Worm (Caenorhabditis elegans): ENCODE data around the gene T25E12.14.

T25E12.14 gene

DNA sequence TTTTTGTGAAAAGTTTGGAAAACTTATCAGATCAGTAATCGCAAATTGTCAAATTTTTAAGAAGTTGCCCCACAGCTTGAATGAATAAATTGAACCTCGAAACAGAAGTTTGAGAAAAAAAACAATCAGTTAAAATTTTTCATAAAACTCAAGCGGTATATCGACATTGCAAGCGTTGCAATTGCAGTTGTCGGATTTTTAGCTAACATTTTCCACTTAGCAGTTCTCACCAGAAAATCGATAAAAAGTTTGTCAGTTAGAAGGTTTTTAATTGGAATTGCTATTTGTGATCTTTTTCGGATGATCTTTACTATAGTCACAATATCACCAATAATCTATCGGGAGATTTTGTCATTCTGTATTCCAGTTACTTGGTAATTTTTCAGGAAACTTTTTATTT lies 41.3 kb upstream of the T25E12.14 start, which contains the start of gene srw-43:
srw-43 (plus strand) TSS at position 301 of the 400 bp plus-strand sequence.
- TF ChIP-seq egl-44 (GFP tag; IDR thresholded peaks at IDR 0.05): no peak
- TF ChIP-seq dpff-1 (tag; optimal IDR thresholded peaks at IDR 0.05): no peak
- TF ChIP-seq B0035.1 (tag; optimal IDR thresholded peaks at IDR 0.05): no peak
- TF ChIP-seq nhr-90 (tag; optimal IDR thresholded peaks at IDR 0.05): no peak
- TF ChIP-seq ztf-26 (tag; optimal IDR thresholded peaks at IDR 0.05): no peak
- no peak for TF ChIP-seq efl-1 (GFP tag; optimal IDR thresholded peaks at IDR 0.05)
- no peak for TF ChIP-seq ceh-79 (tag; optimal IDR thresholded peaks at IDR 0.05)
- no peak for TF ChIP-seq nhr-80 (tag; optimal IDR thresholded peaks at IDR 0.05)
- TF ChIP-seq atf-7 (tag; optimal IDR thresholded peaks at IDR 0.05): no peak

DNA sequence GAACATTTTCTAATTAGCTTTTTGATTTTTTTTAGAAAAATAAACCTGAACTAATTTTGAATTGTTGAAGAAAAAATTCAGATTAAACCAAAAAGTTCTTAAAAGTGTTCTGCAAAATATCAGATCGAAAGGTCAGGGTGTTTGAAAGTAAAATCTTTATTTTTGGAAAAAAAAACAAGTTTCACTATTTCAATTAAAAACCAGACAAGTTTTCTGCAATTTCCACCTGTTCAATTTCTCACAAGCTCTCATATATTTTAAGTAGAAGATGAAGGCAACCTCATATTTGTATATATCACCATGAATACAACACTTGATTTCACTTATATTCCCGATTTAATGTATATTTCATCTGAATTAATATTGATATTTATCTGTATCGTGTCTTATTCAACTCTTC lies 39.8 kb upstream of the T25E12.14 start, which contains the start of gene srz-102:
srz-102 (plus strand) TSS at position 301 of the 400 bp plus-strand sequence.
- TF ChIP-seq K11D2.4 (GFP tag; IDR thresholded peaks at IDR 0.05) (no peak), K12H6.12 (tag; optimal IDR thresholded peaks at IDR 0.05) (no peak), athp-1 (tag; optimal IDR thresholded peaks at IDR 0.05) (no peak), T07F8.4 (tag; optimal IDR thresholded peaks at IDR 0.05) (no peak), mes-4 (tag; optimal IDR thresholded peaks at IDR 0.05) (no peak), ceh-91 (GFP tag; IDR thresholded peaks at IDR 0.05) (no peak), ccch-3 (GFP tag; optimal IDR thresholded peaks at IDR 0.05) (no peak), pha-4 (tag; optimal IDR thresholded peaks at IDR 0.05) (no peak), egrh-3 (GFP tag; IDR thresholded peaks at IDR 0.05) (no peak), F33H1.4 (GFP tag; IDR thresholded peaks at IDR 0.05) (no peak), F55B11.4 (tag; optimal IDR thresholded peaks at IDR 0.05; ENCODE audit: borderline replicate concordance, insufficient read depth) (no peak), Y53F4B.3 (GFP tag; IDR thresholded peaks at IDR 0.05) (no peak), D2030.7 (GFP tag; IDR thresholded peaks at IDR 0.05) (no peak), unc-62 (GFP tag; optimal IDR thresholded peaks at IDR 0.05) (no peak), F23B12.7 (tag; optimal IDR thresholded peaks at IDR 0.05; ENCODE audit: insufficient read depth) (no peak), Y95B8A.8 (GFP tag; IDR thresholded peaks at IDR 0.05) (no peak), ekl-4 (GFP tag; IDR thresholded peaks at IDR 0.05) (no peak)

DNA sequence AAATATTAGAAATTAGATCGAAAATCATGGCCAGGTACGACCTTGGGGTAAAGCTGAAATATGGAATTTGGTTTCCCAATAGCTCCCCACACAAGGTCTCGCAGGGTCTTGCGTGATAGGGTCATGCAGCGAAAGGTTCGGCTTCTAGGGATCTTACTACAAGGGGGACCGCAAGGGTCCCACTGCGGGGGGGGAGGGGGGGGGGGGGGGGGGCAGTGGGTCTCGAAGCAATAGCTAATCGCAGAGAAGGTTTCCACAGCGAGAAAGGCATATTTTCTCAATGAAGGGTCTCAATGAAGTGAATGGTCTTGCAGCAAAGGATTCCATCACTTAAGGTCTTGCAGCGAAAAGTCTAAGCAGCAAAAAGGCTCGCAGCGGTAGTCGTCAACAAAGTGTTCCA lies 34.0 kb upstream of the T25E12.14 start:
- peak; percentile 92 for TF ChIP-seq zfh-2 (GFP tag; conservative IDR thresholded peaks at IDR 0.05)
- TF ChIP-seq unc-62 (GFP tag; optimal IDR thresholded peaks at IDR 0.05): no peak
- peak; percentile 90; the same call in 1 of the 2 replicates for TF ChIP-seq egrh-3 (GFP tag; IDR thresholded peaks at IDR 0.05)

DNA sequence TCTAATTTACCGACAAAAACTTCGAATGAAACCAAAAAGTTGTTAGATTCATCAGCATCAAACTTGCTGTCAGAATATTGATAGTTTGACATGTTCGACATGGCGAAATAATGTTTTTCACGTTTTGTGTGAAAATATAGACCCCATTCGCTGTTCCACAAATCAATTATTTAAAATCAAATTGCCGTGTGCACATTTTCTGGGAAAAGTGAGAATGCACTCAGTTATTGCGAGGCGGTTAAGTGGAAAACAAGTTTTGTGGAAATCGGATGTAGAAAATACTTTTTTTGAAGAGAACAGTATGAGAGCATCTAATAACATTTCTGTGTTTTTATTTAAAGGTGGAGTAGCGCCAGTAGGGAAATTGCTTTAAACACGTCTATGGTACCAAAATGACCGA lies 33.3 kb upstream of the T25E12.14 start, which contains the start of gene srw-42:
srw-42 (minus strand) TSS at position 101 of the 400 bp plus-strand sequence.
- no peak for TF ChIP-seq hmg-20 (GFP tag; IDR thresholded peaks at IDR 0.05)
- TF ChIP-seq lsl-1 (GFP tag; optimal IDR thresholded peaks at IDR 0.05): no peak
- TF ChIP-seq somi-1 (GFP tag; optimal IDR thresholded peaks at IDR 0.05): no peak
- no peak for TF ChIP-seq F52B5.7 (tag; optimal IDR thresholded peaks at IDR 0.05)
- TF ChIP-seq egl-18 (GFP tag; IDR thresholded peaks at IDR 0.05): no peak
- TF ChIP-seq lin-35 (GFP tag; optimal IDR thresholded peaks at IDR 0.05): no peak
- TF ChIP-seq nhr-80 (tag; optimal IDR thresholded peaks at IDR 0.05): no peak
- no peak for TF ChIP-seq nhr-120 (GFP tag; IDR thresholded peaks at IDR 0.05)
- TF ChIP-seq attf-5 (GFP tag; optimal IDR thresholded peaks at IDR 0.05): no peak
- TF ChIP-seq lin-40 (tag; optimal IDR thresholded peaks at IDR 0.05): no peak
- TF ChIP-seq pha-4 (tag; optimal IDR thresholded peaks at IDR 0.05): no peak
- no peak for TF ChIP-seq dpl-1 (GFP tag; optimal IDR thresholded peaks at IDR 0.05)
- TF ChIP-seq nhr-90 (tag; optimal IDR thresholded peaks at IDR 0.05): no peak
- no peak for TF ChIP-seq mes-4 (tag; optimal IDR thresholded peaks at IDR 0.05)
- TF ChIP-seq repo-1 (tag; optimal IDR thresholded peaks at IDR 0.05): no peak
- TF ChIP-seq madf-3 (GFP tag; IDR thresholded peaks at IDR 0.05): no peak
